Worm (Caenorhabditis elegans) whole organism, L4/young adult: ENCODE measurements around the gene nhr-199.

Experiments used
- W03F9.2 ChIP-seq: fragments of 150-350 bp; optimal IDR thresholded peaks from 2 replicates; lab custom pipeline; 2014; ENCODE audit warnings: missing biosample characterization, missing genetic modification characterization
- him-1 ChIP-seq: sonication (generic microtip); optimal IDR thresholded peaks from 2 replicates; lab custom pipeline; 2016; ENCODE audit warnings: missing genotype, missing genetic modification reagents, missing genetic modification characterization, missing compliant biosample characterization

ce11 chrV:15730459-15730858 is 30.8 kb upstream of the nhr-199 start, which contains the start of gene Y6E2A.10:
- TF ChIP-seq W03F9.2 (tag; lab: Kevin White, UChicago) (no peak), him-1 (no peak)
